Worm (Caenorhabditis elegans) whole organism, L2 larva: ENCODE results near the gene msp-49.

Experiments used
- skn-1 ChIP-seq: sonication (generic microtip); optimal IDR thresholded peaks from 2 replicates; lab custom pipeline; 2017; ENCODE audit warnings: missing biosample characterization, missing genetic modification characterization
- zag-1 ChIP-seq: fragments of 150-350 bp; optimal IDR thresholded peaks from 2 replicates; lab custom pipeline; 2014; ENCODE audit warnings: missing biosample characterization, missing genetic modification characterization

DNA sequence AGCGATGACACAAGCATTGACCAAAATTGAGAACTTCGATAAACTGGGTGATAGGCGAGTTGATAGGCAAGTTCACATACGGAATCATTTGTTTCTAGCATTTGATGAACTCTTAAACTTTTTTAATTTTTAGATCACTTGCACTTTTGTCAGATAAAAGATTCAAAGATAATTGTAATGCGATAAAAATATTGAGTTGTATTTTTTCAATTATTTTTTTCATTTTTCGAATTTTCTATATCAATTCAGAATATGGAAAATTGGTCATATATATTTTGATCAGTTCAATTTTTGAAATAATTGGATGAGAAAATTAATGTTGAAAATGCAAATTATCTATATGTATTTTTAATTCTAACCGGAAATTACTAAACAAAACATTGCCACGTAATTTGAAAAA lies 27.4 kb upstream of the msp-49 start, which contains the start of gene srb-3:
- TF ChIP-seq skn-1 (tag; lab: Kevin White, UChicago) (no peak), zag-1 (no peak)
